Worm (Caenorhabditis elegans) whole organism, L1 larva: ENCODE measurements around the gene C08E3.15.

Source experiments
- C34B4.2 ChIP-seq: sonication (generic microtip); optimal IDR thresholded peaks from 2 replicates; lab custom pipeline; 2017; ENCODE audit warnings: mild to moderate bottlenecking, missing genetic modification characterization, missing compliant biosample characterization
- Y116A8C.19 ChIP-seq: sonication (generic microtip); optimal IDR thresholded peaks from 2 replicates; lab custom pipeline; 2016; ENCODE audit warnings: missing compliant biosample characterization, missing genetic modification characterization, borderline replicate concordance
- alr-1 ChIP-seq: fragments of 200-800 bp; sonication (Bioruptor generic); optimal IDR thresholded peaks from 2 replicates; lab custom pipeline; 2018; ENCODE audit warnings: borderline replicate concordance, mild to moderate bottlenecking, missing genetic modification characterization, missing compliant biosample characterization
- ceh-8 ChIP-seq: fragments of 200-800 bp; sonication (Bioruptor generic); optimal IDR thresholded peaks from 2 replicates; lab custom pipeline; 2018; ENCODE audit warnings: mild to moderate bottlenecking, missing genetic modification characterization, moderate library complexity, missing compliant biosample characterization
- ceh-88 ChIP-seq: fragments of 200-800 bp; sonication (Bioruptor generic); IDR thresholded peaks from 2 replicates; pipeline ENCODE4 v1.3.6; 2022; ENCODE audit warnings: missing genetic modification characterization, missing compliant biosample characterization
- dsc-1 ChIP-seq: sonication (generic microtip); optimal IDR thresholded peaks from 2 replicates; lab custom pipeline; 2016; ENCODE audit warnings: mild to moderate bottlenecking, missing genetic modification characterization, missing compliant biosample characterization
- efl-1 ChIP-seq, 4 experiments: fragments of 150-350 bp; optimal IDR thresholded peaks in 3 of 4; peaks in 1 of 4; 1 replicate in 1 of 4; 2 replicates in 3 of 4; lab custom pipeline; 2014; ENCODE audit warnings: missing biosample characterization in 2 of 4, missing genetic modification characterization in 2 of 4, missing genetic modification reagents in 2 of 4
- egl-13 ChIP-seq: sonication (generic microtip); optimal IDR thresholded peaks from 2 replicates; lab custom pipeline; 2016; ENCODE audit warnings: missing genotype, missing genetic modification reagents, missing genetic modification characterization, missing compliant biosample characterization
- egl-27 ChIP-seq, 2 experiments: fragments of 150-350 bp in 1 of 2; sonication (generic microtip); optimal IDR thresholded peaks; 3 replicates each; lab custom pipeline; 2017 to 2018; ENCODE audit warnings: missing biosample characterization in 2 of 2, missing genetic modification characterization in 2 of 2, missing genetic modification reagents in 2 of 2
- elt-3 ChIP-seq, 6 experiments: fragments of 150-350 bp in 1 of 6; sonication (generic microtip); optimal IDR thresholded peaks; 2 replicates each; lab custom pipeline; 2017 to 2018; ENCODE audit warnings: missing biosample characterization in 6 of 6, missing genetic modification characterization in 6 of 6, inconsistent platforms in 1 of 6
- fkh-10 ChIP-seq: sonication (generic microtip); optimal IDR thresholded peaks from 2 replicates; lab custom pipeline; 2017; ENCODE audit warnings: missing biosample characterization, missing genetic modification reagents, missing genetic modification characterization
- fkh-4 ChIP-seq: sonication (generic microtip); optimal IDR thresholded peaks from 2 replicates; lab custom pipeline; 2016; ENCODE audit warnings: missing compliant biosample characterization, missing genetic modification characterization, borderline replicate concordance
- fkh-8 ChIP-seq: sonication (generic microtip); optimal IDR thresholded peaks from 2 replicates; lab custom pipeline; 2016; ENCODE audit warnings: mild to moderate bottlenecking, missing genetic modification characterization, missing compliant biosample characterization
- fos-1 ChIP-seq: fragments of 150-350 bp; optimal IDR thresholded peaks from 2 replicates; lab custom pipeline; 2014; ENCODE audit warnings: missing biosample characterization, missing genetic modification characterization
- hlh-4 ChIP-seq: sonication (generic microtip); optimal IDR thresholded peaks from 2 replicates; lab custom pipeline; 2016; ENCODE audit warnings: mild to moderate bottlenecking, missing genetic modification characterization, missing compliant biosample characterization
- hpl-2 ChIP-seq: fragments of 150-350 bp; optimal IDR thresholded peaks from 2 replicates; lab custom pipeline; 2014; ENCODE audit warnings: missing biosample characterization, missing genetic modification reagents, missing genetic modification characterization
- irx-1 ChIP-seq: sonication (generic microtip); optimal IDR thresholded peaks from 2 replicates; lab custom pipeline; 2016; ENCODE audit warnings: missing genetic modification characterization, missing compliant biosample characterization
- isw-1 ChIP-seq: fragments of 200-800 bp; sonication (Bioruptor generic); IDR thresholded peaks from 2 replicates; pipeline ENCODE4 v1.3.6; 2022; ENCODE audit warnings: missing genetic modification characterization, missing compliant biosample characterization
- jun-1 ChIP-seq: fragments of 150-350 bp; optimal IDR thresholded peaks from 2 replicates; lab custom pipeline; 2014; ENCODE audit warnings: missing biosample characterization, missing genetic modification reagents, missing genetic modification characterization
- lin-13 ChIP-seq: fragments of 150-350 bp; optimal IDR thresholded peaks from 2 replicates; lab custom pipeline; 2014; ENCODE audit warnings: missing biosample characterization, missing genetic modification reagents, missing genetic modification characterization
- lin-35 ChIP-seq, 2 experiments: fragments of 150-350 bp; optimal IDR thresholded peaks; 2 replicates each; lab custom pipeline; 2014; ENCODE audit warnings: missing biosample characterization in 2 of 2, missing genetic modification characterization in 2 of 2, missing genetic modification reagents in 2 of 2
- lir-3 ChIP-seq: sonication (generic microtip); optimal IDR thresholded peaks from 2 replicates; lab custom pipeline; 2016; ENCODE audit warnings: mild to moderate bottlenecking, missing genetic modification characterization, moderate library complexity, missing compliant biosample characterization; ENCODE audit not compliant: poor library complexity
- mef-2 ChIP-seq: fragments of 150-350 bp; optimal IDR thresholded peaks from 2 replicates; lab custom pipeline; 2014; ENCODE audit warnings: missing biosample characterization, missing genetic modification characterization
- mep-1 ChIP-seq: fragments of 150-350 bp; optimal IDR thresholded peaks from 2 replicates; lab custom pipeline; 2014; ENCODE audit warnings: missing biosample characterization, missing genetic modification characterization
- nhr-12 ChIP-seq: sonication (generic microtip); optimal IDR thresholded peaks from 2 replicates; lab custom pipeline; 2017; ENCODE audit warnings: missing biosample characterization, missing genetic modification characterization
- nhr-28 ChIP-seq: fragments of 150-350 bp; optimal IDR thresholded peaks from 2 replicates; lab custom pipeline; 2014; ENCODE audit warnings: missing biosample characterization, missing genetic modification characterization
- nhr-76 ChIP-seq: sonication (generic microtip); optimal IDR thresholded peaks from 2 replicates; lab custom pipeline; 2017; ENCODE audit warnings: missing biosample characterization, missing genetic modification characterization
- nhr-77 ChIP-seq: fragments of 150-350 bp; optimal IDR thresholded peaks from 2 replicates; lab custom pipeline; 2014; ENCODE audit warnings: missing biosample characterization, missing genetic modification characterization
- nhr-84 ChIP-seq: sonication (generic microtip); optimal IDR thresholded peaks from 2 replicates; lab custom pipeline; 2017; ENCODE audit warnings: missing biosample characterization, missing genetic modification characterization
- nhr-85 ChIP-seq: sonication (generic microtip); peaks from one replicate; lab custom pipeline; 2016; ENCODE audit warnings: missing genetic modification characterization, inconsistent platforms, missing compliant biosample characterization
- pax-3 ChIP-seq: fragments of 200-800 bp; sonication (Bioruptor generic); optimal IDR thresholded peaks from 2 replicates; lab custom pipeline; 2018; ENCODE audit warnings: mild to moderate bottlenecking, missing genetic modification characterization, moderate library complexity, missing compliant biosample characterization
- snpc-4 ChIP-seq: fragments of 150-350 bp; optimal IDR thresholded peaks from 2 replicates; lab custom pipeline; 2014; ENCODE audit warnings: missing biosample characterization, missing genetic modification characterization
- snu-23 ChIP-seq: sonication (generic microtip); optimal IDR thresholded peaks from 2 replicates; lab custom pipeline; 2016; ENCODE audit warnings: missing genetic modification characterization, missing compliant biosample characterization
- swsn-7 ChIP-seq: sonication (generic microtip); optimal IDR thresholded peaks from 2 replicates; lab custom pipeline; 2016; ENCODE audit warnings: missing genetic modification characterization, missing compliant biosample characterization
- tbx-2 ChIP-seq: sonication (generic microtip); optimal IDR thresholded peaks from 2 replicates; lab custom pipeline; 2016; ENCODE audit warnings: missing genetic modification characterization, missing compliant biosample characterization
- tlp-1 ChIP-seq: fragments of 150-350 bp; optimal IDR thresholded peaks from 2 replicates; lab custom pipeline; 2014; ENCODE audit warnings: missing biosample characterization, missing genetic modification characterization
- unc-130 ChIP-seq: fragments of 150-350 bp; optimal IDR thresholded peaks from 2 replicates; lab custom pipeline; 2017; ENCODE audit warnings: missing biosample characterization, missing genetic modification characterization, inconsistent platforms
- unc-30 ChIP-seq: sonication (generic microtip); optimal IDR thresholded peaks from 2 replicates; lab custom pipeline; 2017; ENCODE audit warnings: missing biosample characterization, missing genetic modification characterization
- unc-86 ChIP-seq: sonication (generic microtip); optimal IDR thresholded peaks from 2 replicates; lab custom pipeline; 2016; ENCODE audit warnings: missing genetic modification characterization, missing compliant biosample characterization
- unc-98 ChIP-seq: fragments of 200-800 bp; sonication (Bioruptor generic); IDR thresholded peaks from 2 replicates; pipeline ENCODE4 v1.3.6; 2022; ENCODE audit warnings: missing genetic modification characterization, missing compliant biosample characterization
- xbp-1 ChIP-seq: sonication (generic microtip); optimal IDR thresholded peaks from 2 replicates; lab custom pipeline; 2016; ENCODE audit warnings: missing genetic modification characterization, missing compliant biosample characterization
- ztf-11 ChIP-seq, 2 experiments: sonication (generic microtip); optimal IDR thresholded peaks; 2 replicates each; lab custom pipeline; 2016 to 2017; ENCODE audit warnings: missing genetic modification characterization in 2 of 2, missing biosample characterization in 1 of 2, missing compliant biosample characterization in 1 of 2

The C08E3.15 gene

DNA sequence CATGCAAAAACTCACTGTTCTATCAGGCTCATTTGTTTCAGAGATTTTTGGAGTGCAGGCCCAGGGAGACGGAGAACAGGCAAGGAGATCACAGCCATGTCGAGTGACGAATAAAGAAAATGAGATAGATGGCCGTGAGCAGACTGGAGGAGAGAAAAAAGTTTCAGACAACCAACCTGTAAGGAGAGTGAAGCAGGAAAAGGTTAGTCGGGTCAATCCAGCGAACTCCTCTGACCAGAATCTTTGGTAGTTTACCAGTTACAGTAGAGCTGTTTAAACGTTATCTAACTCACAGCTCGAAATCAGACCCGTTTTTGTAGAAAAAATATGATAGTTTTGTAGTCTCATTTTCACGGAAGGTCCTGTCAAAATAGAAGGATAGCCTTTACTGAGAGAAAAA lies 21.1 kb upstream of the C08E3.15 start, which contains the start of gene fbxb-21:
fbxb-21 (minus strand) TSS at position 101 of the 400 bp plus-strand sequence.
- no peak for TF ChIP-seq nhr-77 (tag; lab: Kevin White, UChicago)
- no peak for TF ChIP-seq mep-1 (tag; lab: Kevin White, UChicago)
- TF ChIP-seq dsc-1 (tag; lab: Kevin White, UChicago), result no peak
- TF ChIP-seq swsn-7 (tag; lab: Kevin White, UChicago), result no peak
- TF ChIP-seq irx-1 (tag; lab: Kevin White, UChicago), result no peak
- no peak for TF ChIP-seq nhr-85
- TF ChIP-seq lin-13, result no peak
- TF ChIP-seq unc-30 (tag; lab: Kevin White, UChicago), result no peak

DNA sequence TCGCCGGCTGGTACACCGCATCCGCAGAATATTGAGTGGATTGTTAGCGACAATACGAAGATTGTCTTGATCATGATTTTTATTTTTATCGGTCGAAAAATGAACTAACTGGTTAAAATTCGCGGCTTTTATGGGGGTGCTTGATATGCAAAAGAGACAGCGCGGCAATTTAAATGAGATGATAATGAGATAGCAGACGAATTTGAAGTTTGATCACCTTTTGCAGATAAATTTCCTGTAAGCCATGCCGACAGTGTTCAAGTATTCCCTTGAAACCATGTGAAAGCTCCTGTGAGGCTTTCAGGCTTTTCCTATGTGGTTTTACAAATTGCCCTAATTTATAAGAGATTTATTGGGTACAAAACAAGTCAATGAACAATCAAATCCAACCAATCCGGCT lies 18.5 kb upstream of the C08E3.15 start, which contains the start of gene ZC204.17:
ZC204.17 (minus strand) TSS at position 101 of the 400 bp plus-strand sequence.
- TF ChIP-seq isw-1, result no peak
- no peak for TF ChIP-seq nhr-77 (tag; lab: Kevin White, UChicago)
- TF ChIP-seq snpc-4 (tag; lab: Kevin White, UChicago), result no peak
- no peak for TF ChIP-seq Y116A8C.19 (tag; lab: Kevin White, UChicago)
- TF ChIP-seq mef-2, result no peak
- TF ChIP-seq ztf-11 (tag; optimal IDR thresholded peaks at IDR 0.05; lab: Kevin White, UChicago), result no peak
- TF ChIP-seq hlh-4, result no peak
- no peak for TF ChIP-seq lir-3 (tag; lab: Kevin White, UChicago)
- no peak for TF ChIP-seq efl-1 (optimal IDR thresholded peaks at IDR 0.05; lab: Kevin White, UChicago)
- TF ChIP-seq efl-1 (GFP tag; optimal IDR thresholded peaks at IDR 0.05 in 1 of 2; lab: Kevin White, UChicago), result no peak
- no peak for TF ChIP-seq tlp-1 (tag; lab: Kevin White, UChicago)
- TF ChIP-seq jun-1 (tag; lab: Kevin White, UChicago), result no peak
- TF ChIP-seq tbx-2, result no peak
- TF ChIP-seq nhr-28 (tag; lab: Kevin White, UChicago), result no peak
- TF ChIP-seq unc-98 (GFP tag; lab: Robert Waterston, UW), result no peak
- TF ChIP-seq snu-23 (GFP tag; lab: Kevin White, UChicago), result no peak
- no peak for TF ChIP-seq lin-35 (GFP tag; optimal IDR thresholded peaks at IDR 0.05; lab: Kevin White, UChicago)

DNA sequence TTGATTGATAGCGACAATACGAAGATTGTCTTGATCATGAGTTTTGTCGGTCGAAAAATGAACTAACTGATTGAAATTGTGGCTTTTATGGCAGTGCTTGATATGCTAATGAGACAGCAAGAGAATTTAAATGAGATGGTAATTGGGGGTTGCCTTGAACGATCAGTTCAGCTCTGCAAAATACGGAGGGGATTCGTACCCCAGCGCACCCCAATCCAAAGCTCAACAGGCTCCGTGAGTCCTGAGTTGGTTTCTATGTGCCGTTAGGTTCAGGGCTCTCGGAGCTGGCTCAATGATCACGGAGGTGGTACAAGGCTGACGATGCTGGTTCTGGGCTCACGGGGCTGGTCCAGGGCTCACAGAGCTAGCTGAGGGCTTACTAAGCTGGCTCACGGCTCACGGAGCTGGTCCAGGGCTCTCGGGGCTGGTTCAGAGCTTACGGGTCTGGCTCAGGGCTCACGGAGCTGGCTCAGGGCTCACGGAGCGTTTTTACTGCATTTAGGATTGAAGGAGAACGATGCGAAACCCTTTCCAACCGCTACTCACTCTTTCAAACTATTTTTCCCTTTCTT lies 17.2 kb upstream of the C08E3.15 start, which contains the start of gene ZC204.6:
ZC204.6 (minus strand) TSS at position 51 of the 572 bp plus-strand sequence.
- no peak for TF ChIP-seq elt-3 (tag; optimal IDR thresholded peaks at IDR 0.05; lab: Kevin White, UChicago)
- TF ChIP-seq fkh-8 (tag; lab: Kevin White, UChicago), result no peak
- TF ChIP-seq xbp-1 (tag; lab: Kevin White, UChicago), result no peak
- TF ChIP-seq nhr-84 (tag; lab: Kevin White, UChicago), result no peak
- no peak for TF ChIP-seq ceh-88 (GFP tag; lab: Robert Waterston, UW)
- no peak for TF ChIP-seq hpl-2 (GFP tag; lab: Kevin White, UChicago)
- TF ChIP-seq nhr-12, result no peak
- TF ChIP-seq alr-1 (tag; lab: Kevin White, UChicago), result no peak
- TF ChIP-seq pax-3 (tag; lab: Kevin White, UChicago), result no peak
- TF ChIP-seq unc-130 (tag; lab: Kevin White, UChicago), result no peak
- no peak for TF ChIP-seq egl-27 (tag; optimal IDR thresholded peaks at IDR 0.05; lab: Kevin White, UChicago)
- TF ChIP-seq C34B4.2 (tag; lab: Kevin White, UChicago), result no peak
- TF ChIP-seq nhr-76 (tag; lab: Kevin White, UChicago), result no peak
- TF ChIP-seq ceh-8 (GFP tag; lab: Kevin White, UChicago), result no peak
- TF ChIP-seq fkh-10, result no peak
- no peak for TF ChIP-seq fos-1
- no peak for TF ChIP-seq egl-13
- no peak for TF ChIP-seq unc-86 (tag; lab: Kevin White, UChicago)
- no peak for TF ChIP-seq fkh-4
